Worm (Caenorhabditis elegans) whole organism, L4/young adult: ENCODE results near the gene smc-5.

Source experiments
- W03F9.2 ChIP-seq: fragments of 150-350 bp; optimal IDR thresholded peaks from 2 replicates; lab custom pipeline; 2014; ENCODE audit warnings: missing biosample characterization, missing genetic modification characterization
- dao-5 ChIP-seq: sonication (generic microtip); optimal IDR thresholded peaks from 2 replicates; lab custom pipeline; 2016; ENCODE audit warnings: missing genotype, missing genetic modification characterization, moderate library complexity, missing compliant biosample characterization
- him-1 ChIP-seq: sonication (generic microtip); optimal IDR thresholded peaks from 2 replicates; lab custom pipeline; 2016; ENCODE audit warnings: missing genotype, missing genetic modification reagents, missing genetic modification characterization, missing compliant biosample characterization

- TF ChIP-seq him-1 (tag; lab: Kevin White, UChicago) (no peak), W03F9.2 (tag; lab: Kevin White, UChicago) (no peak), dao-5 (tag; lab: Kevin White, UChicago) (no peak)
These were observed 24.2 kb downstream of the smc-5 start for ce11 chrII:5086143-5086542.
